Fruit fly (Drosophila melanogaster) whole organism, embryonic: ENCODE data around the gene mxc.

Source experiments
- Antp ChIP-seq: fragments of 200-800 bp; sonication (Bioruptor generic); optimal IDR thresholded peaks from 3 replicates; lab custom pipeline; 2016; ENCODE audit warnings: missing biosample characterization, missing genetic modification characterization
- Bteb2 ChIP-seq: fragments of 200-800 bp; sonication (Bioruptor generic); optimal IDR thresholded peaks from 2 replicates; lab custom pipeline; 2016; ENCODE audit warnings: missing biosample characterization, missing genetic modification characterization
- CG1024 ChIP-seq: fragments of 200-800 bp; sonication (Bioruptor generic); IDR thresholded peaks from 2 replicates; pipeline ENCODE4 v1.3.6; 2022; ENCODE audit warnings: missing biosample characterization, missing genetic modification characterization
- CG10565 ChIP-seq: fragments of 200-800 bp; sonication (Bioruptor generic); optimal IDR thresholded peaks from 3 replicates; lab custom pipeline; 2016; ENCODE audit warnings: missing biosample characterization, mild to moderate bottlenecking, missing genetic modification characterization
- CG12769 ChIP-seq: fragments of 200-800 bp; sonication (Bioruptor generic); optimal IDR thresholded peaks from 2 replicates; lab custom pipeline; 2019; ENCODE audit warnings: missing biosample characterization, mild to moderate bottlenecking, missing genetic modification characterization, moderate library complexity
- CG14965 ChIP-seq: fragments of 200-800 bp; sonication (Bioruptor generic); optimal IDR thresholded peaks from 2 replicates; lab custom pipeline; 2016; ENCODE audit warnings: missing biosample characterization, missing genetic modification characterization, borderline replicate concordance
- CG15269 ChIP-seq: fragments of 200-800 bp; sonication (Bioruptor generic); optimal IDR thresholded peaks from 2 replicates; lab custom pipeline; 2018; ENCODE audit warnings: missing biosample characterization, mild to moderate bottlenecking, missing genetic modification characterization, moderate library complexity
- CG15514 ChIP-seq: fragments of 200-800 bp; sonication (Bioruptor generic); optimal IDR thresholded peaks from 3 replicates; lab custom pipeline; 2017; ENCODE audit warnings: missing biosample characterization, missing genetic modification characterization, mild to moderate bottlenecking, moderate library complexity, missing genetic modification reagents
- CG18476 ChIP-seq: fragments of 200-800 bp; sonication (Bioruptor generic); optimal IDR thresholded peaks from 2 replicates; lab custom pipeline; 2016; ENCODE audit warnings: missing biosample characterization, mild to moderate bottlenecking, missing genetic modification characterization
- CG18764 ChIP-seq: fragments of 200-800 bp; sonication (Bioruptor generic); optimal IDR thresholded peaks from 3 replicates; lab custom pipeline; 2016; ENCODE audit warnings: missing biosample characterization, missing genetic modification characterization
- CG2129 ChIP-seq: fragments of 200-800 bp; sonication (Bioruptor generic); IDR thresholded peaks from 2 replicates; pipeline ENCODE4 v1.3.6; 2022; ENCODE audit warnings: missing biosample characterization, missing genetic modification characterization; ENCODE audit not compliant: partially characterized antibody
- CG3847 ChIP-seq: fragments of 200-800 bp; sonication (Bioruptor generic); IDR thresholded peaks from 2 replicates; pipeline ENCODE4 v1.3.6; 2022; ENCODE audit warnings: missing biosample characterization, missing genetic modification characterization
- CG43689 ChIP-seq: fragments of 200-800 bp; sonication (Bioruptor generic); IDR thresholded peaks from 2 replicates; pipeline ENCODE4 v1.3.6; 2022; ENCODE audit warnings: missing biosample characterization, missing genetic modification characterization
- CG6254 ChIP-seq: fragments of 200-800 bp; sonication (Bioruptor generic); optimal IDR thresholded peaks from 3 replicates; lab custom pipeline; 2017; ENCODE audit warnings: mild to moderate bottlenecking, missing biosample characterization, missing genetic modification reagents, missing genetic modification characterization
- CG6791 ChIP-seq: fragments of 200-800 bp; sonication (Bioruptor generic); IDR thresholded peaks from 3 replicates; pipeline ENCODE4 v1.3.6; 2022; ENCODE audit warnings: missing biosample characterization, missing genetic modification characterization; ENCODE audit not compliant: partially characterized antibody
- CG7372 ChIP-seq: fragments of 200-800 bp; sonication (Bioruptor generic); IDR thresholded peaks from 2 replicates; pipeline ENCODE4 v1.3.6; 2022; ENCODE audit warnings: missing biosample characterization, missing genetic modification characterization
- CG9437 ChIP-seq: fragments of 200-800 bp; sonication (Bioruptor generic); optimal IDR thresholded peaks from 2 replicates; lab custom pipeline; 2018; ENCODE audit warnings: missing biosample characterization, mild to moderate bottlenecking, missing genetic modification characterization
- CG9797 ChIP-seq: fragments of 200-800 bp; sonication (Bioruptor generic); optimal IDR thresholded peaks from 3 replicates; lab custom pipeline; 2018; ENCODE audit warnings: missing biosample characterization, mild to moderate bottlenecking, missing genetic modification characterization
- CG9876 ChIP-seq: fragments of 200-800 bp; sonication (Bioruptor generic); optimal IDR thresholded peaks from 2 replicates; lab custom pipeline; 2016; ENCODE audit warnings: missing biosample characterization, missing genetic modification characterization
- Camta ChIP-seq: fragments of 200-800 bp; sonication (Bioruptor generic); optimal IDR thresholded peaks from 2 replicates; lab custom pipeline; 2016; ENCODE audit warnings: missing biosample characterization, missing genetic modification characterization
- CkIIα-i1 ChIP-seq: fragments of 200-800 bp; sonication (Bioruptor generic); IDR thresholded peaks from 2 replicates; pipeline ENCODE4 v1.3.6; 2022; ENCODE audit warnings: missing biosample characterization, missing genetic modification characterization
- D19A ChIP-seq: fragments of 200-800 bp; optimal IDR thresholded peaks from 3 replicates; lab custom pipeline; 2019; ENCODE audit warnings: missing biosample characterization, mild to moderate bottlenecking, missing genetic modification characterization, moderate library complexity
- Dll ChIP-seq: fragments of 200-800 bp; sonication (Bioruptor generic); IDR thresholded peaks from 4 replicates; pipeline ENCODE4 v1.3.6; 2022; ENCODE audit warnings: missing biosample characterization, missing genetic modification characterization; ENCODE audit not compliant: partially characterized antibody
- ERR ChIP-seq: fragments of 200-800 bp; sonication (Bioruptor generic); optimal IDR thresholded peaks from 2 replicates; lab custom pipeline; 2016; ENCODE audit warnings: missing biosample characterization, missing genetic modification characterization
- HHEX ChIP-seq: fragments of 200-800 bp; sonication (Bioruptor generic); optimal IDR thresholded peaks from 3 replicates; lab custom pipeline; 2017; ENCODE audit warnings: missing biosample characterization, mild to moderate bottlenecking, missing genetic modification characterization, missing genetic modification reagents
- Lim3 ChIP-seq: fragments of 200-800 bp; sonication (Bioruptor generic); IDR thresholded peaks from 2 replicates; pipeline ENCODE4 v1.3.6; 2022; ENCODE audit warnings: missing biosample characterization, missing genetic modification characterization
- Myb ChIP-seq: fragments of 200-800 bp; sonication (Bioruptor generic); optimal IDR thresholded peaks from 2 replicates; lab custom pipeline; 2016; ENCODE audit warnings: missing biosample characterization, missing genetic modification characterization
- NFAT ChIP-seq: fragments of 200-800 bp; sonication (Bioruptor generic); IDR thresholded peaks from 2 replicates; pipeline ENCODE4 v1.3.6; 2022; ENCODE audit warnings: missing biosample characterization, missing genetic modification characterization
- Opbp ChIP-seq: fragments of 200-800 bp; sonication (Bioruptor generic); IDR thresholded peaks from 3 replicates; pipeline ENCODE4 v1.3.6; 2022; ENCODE audit warnings: missing biosample characterization, missing genetic modification characterization; ENCODE audit not compliant: partially characterized antibody
- Pdp1 ChIP-seq, 2 experiments: fragments of 200-800 bp; sonication (Bioruptor generic); optimal IDR thresholded peaks; 3 replicates each; lab custom pipeline; 2016; ENCODE audit warnings: missing biosample characterization in 2 of 2, missing genetic modification characterization in 2 of 2, mild to moderate bottlenecking in 1 of 2, moderate library complexity in 1 of 2
- cg ChIP-seq: fragments of 200-800 bp; sonication (Bioruptor generic); optimal IDR thresholded peaks from 3 replicates; lab custom pipeline; 2019; ENCODE audit warnings: missing biosample characterization, mild to moderate bottlenecking, missing genetic modification characterization, moderate library complexity
- chinmo ChIP-seq: fragments of 200-800 bp; sonication (Bioruptor generic); IDR thresholded peaks from 4 replicates; pipeline ENCODE4 v1.3.6; 2022; ENCODE audit warnings: missing biosample characterization, missing genetic modification characterization; ENCODE audit not compliant: partially characterized antibody
- cwo ChIP-seq: fragments of 200-800 bp; sonication (Bioruptor generic); optimal IDR thresholded peaks from 3 replicates; lab custom pipeline; 2017; ENCODE audit warnings: missing biosample characterization, missing genetic modification characterization, mild to moderate bottlenecking, moderate library complexity, missing genetic modification reagents
- esg ChIP-seq: fragments of 200-800 bp; sonication (Bioruptor generic); conservative IDR thresholded peaks from 2 replicates; pipeline ENCODE4 v1.3.6; 2022; ENCODE audit warnings: missing biosample characterization, missing genetic modification characterization
- ftz-f1 ChIP-seq: fragments of 200-800 bp; sonication (Bioruptor generic); optimal IDR thresholded peaks from 2 replicates; lab custom pipeline; 2016; ENCODE audit warnings: missing biosample characterization, missing genetic modification characterization
- hb ChIP-seq: fragments of 200-800 bp; sonication (Bioruptor generic); IDR thresholded peaks from 3 replicates; pipeline ENCODE4 v1.3.6; 2022; ENCODE audit warnings: missing biosample characterization, missing genetic modification characterization; ENCODE audit not compliant: partially characterized antibody
- ind ChIP-seq: fragments of 200-800 bp; sonication (Bioruptor generic); optimal IDR thresholded peaks from 3 replicates; lab custom pipeline; 2016; ENCODE audit warnings: missing biosample characterization, missing genetic modification characterization
- lab ChIP-seq: fragments of 200-800 bp; sonication (Bioruptor generic); optimal IDR thresholded peaks from 3 replicates; lab custom pipeline; 2017; ENCODE audit warnings: missing biosample characterization, missing genetic modification characterization, mild to moderate bottlenecking, moderate library complexity, missing genetic modification reagents
- lilli ChIP-seq: fragments of 200-800 bp; sonication (Bioruptor generic); optimal IDR thresholded peaks from 3 replicates; lab custom pipeline; 2016; ENCODE audit warnings: missing biosample characterization, missing genetic modification characterization
- lmd ChIP-seq: fragments of 200-800 bp; sonication (Bioruptor generic); IDR thresholded peaks from 2 replicates; pipeline ENCODE4 v1.3.6; 2022; ENCODE audit warnings: missing biosample characterization, missing genetic modification characterization
- mirr ChIP-seq: fragments of 200-800 bp; sonication (Bioruptor generic); optimal IDR thresholded peaks from 3 replicates; lab custom pipeline; 2018; ENCODE audit warnings: missing biosample characterization, mild to moderate bottlenecking, missing genetic modification characterization
- nmo ChIP-seq: fragments of 200-800 bp; sonication (Bioruptor generic); optimal IDR thresholded peaks from 2 replicates; lab custom pipeline; 2018; ENCODE audit warnings: missing biosample characterization, mild to moderate bottlenecking, missing genetic modification characterization, moderate library complexity
- odd ChIP-seq: fragments of 200-800 bp; sonication (Bioruptor generic); optimal IDR thresholded peaks from 2 replicates; lab custom pipeline; 2017; ENCODE audit warnings: missing biosample characterization, mild to moderate bottlenecking, missing genetic modification characterization
- onecut ChIP-seq: fragments of 200-800 bp; sonication (Bioruptor generic); IDR thresholded peaks from 2 replicates; pipeline ENCODE4 v1.3.6; 2022; ENCODE audit warnings: missing biosample characterization, missing genetic modification characterization
- sd ChIP-seq: fragments of 200-800 bp; sonication (Bioruptor generic); optimal IDR thresholded peaks from 3 replicates; lab custom pipeline; 2018; ENCODE audit warnings: missing biosample characterization, mild to moderate bottlenecking, missing genetic modification characterization, moderate library complexity
- tap ChIP-seq: fragments of 200-800 bp; optimal IDR thresholded peaks from 3 replicates; lab custom pipeline; 2019; ENCODE audit warnings: missing biosample characterization, mild to moderate bottlenecking, missing genetic modification characterization, moderate library complexity
- tin ChIP-seq: fragments of 200-800 bp; sonication (Bioruptor generic); optimal IDR thresholded peaks from 3 replicates; lab custom pipeline; 2016; ENCODE audit warnings: missing biosample characterization, missing genetic modification characterization
- tio ChIP-seq: fragments of 200-800 bp; sonication (Bioruptor generic); optimal IDR thresholded peaks from 2 replicates; lab custom pipeline; 2017; ENCODE audit warnings: missing biosample characterization, missing genetic modification characterization, inconsistent platforms
- tna ChIP-seq: fragments of 200-800 bp; sonication (Bioruptor generic); IDR thresholded peaks from 2 replicates; pipeline ENCODE4 v1.3.6; 2022; ENCODE audit warnings: missing biosample characterization, missing genetic modification characterization; ENCODE audit not compliant: partially characterized antibody

The mxc gene

DNA sequence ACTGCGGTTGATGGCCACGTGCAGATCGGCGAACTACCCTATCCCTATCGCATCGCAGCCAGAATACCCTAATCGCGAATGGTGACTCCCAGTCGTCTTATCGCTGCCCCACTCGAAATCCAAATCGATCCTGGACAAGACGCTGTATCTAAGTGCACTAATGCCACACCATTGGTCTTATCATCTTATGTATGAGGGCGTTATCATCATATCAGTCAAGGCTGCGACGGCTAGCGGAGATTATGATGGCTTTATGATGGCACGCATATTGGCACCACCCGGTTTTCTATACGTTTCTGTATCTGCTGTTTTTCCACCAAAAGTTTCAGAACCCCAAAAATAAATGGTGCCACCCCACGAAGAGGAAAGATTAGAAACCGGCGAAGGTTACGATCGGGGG is 43.0 kb downstream of the mxc start (continued):
- no peak for TF ChIP-seq tin (GFP tag; lab: Kevin White, UChicago)
- TF ChIP-seq CG12769 (tag; lab: Kevin White, UChicago), result peak; percentile 2
- TF ChIP-seq Opbp (GFP tag; lab: Robert Waterston, UW), result no peak
- peak; percentile 6 for TF ChIP-seq sd (tag; lab: Kevin White, UChicago)
- peak; percentile 20 for TF ChIP-seq cwo (GFP tag; lab: Kevin White, UChicago)
- TF ChIP-seq ftz-f1 (GFP tag; lab: Kevin White, UChicago), result peak; percentile 74
- peak; percentile 12; the same call in 1 of the 2 replicates for TF ChIP-seq tna
- TF ChIP-seq Pdp1 (GFP tag; optimal IDR thresholded peaks at IDR 0.05; lab: Kevin White, UChicago), result peak in 1 of 2 experiments; percentile 8
- peak; percentile 84; the same call in 2 of the 4 replicates for TF ChIP-seq chinmo
- TF ChIP-seq tio (GFP tag; lab: Kevin White, UChicago), result no peak
- no peak for TF ChIP-seq Lim3 (GFP tag; lab: Robert Waterston, UW)
- no peak for TF ChIP-seq CG9876

DNA sequence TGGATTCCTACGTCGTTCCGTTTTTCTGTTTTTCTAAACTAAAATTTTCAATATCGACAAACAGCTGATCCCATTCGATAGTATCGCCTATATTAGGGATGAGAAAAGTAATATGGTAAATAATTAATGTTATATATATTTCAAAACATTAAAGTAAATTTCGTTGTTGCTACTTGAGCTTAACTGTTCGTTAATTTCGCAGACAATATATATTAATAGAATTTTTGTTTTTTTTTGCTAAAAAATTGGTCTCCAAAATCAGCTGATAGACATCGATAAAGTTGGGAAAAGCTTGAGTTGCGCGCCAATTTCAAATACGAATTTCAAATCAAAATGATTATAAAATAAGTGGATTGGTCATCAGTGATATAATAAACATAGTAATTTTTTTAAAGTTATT is 46.9 kb downstream of the mxc start, which contains the start of gene CG12118:
Gene CG12118, minus strand, starts transcription at position 53 of the 400 bp plus-strand sequence.
- TF ChIP-seq NFAT, result peak; percentile 78
- TF ChIP-seq CG43689, result peak; percentile 45; the same call in 1 of the 2 replicates
- TF ChIP-seq CG15514 (GFP tag; lab: Kevin White, UChicago), result peak; percentile 88
- peak; percentile 38 for TF ChIP-seq tap
- peak; percentile 30 for TF ChIP-seq Myb (GFP tag; lab: Kevin White, UChicago)
- TF ChIP-seq Dll (GFP tag; lab: Robert Waterston, UW), result peak; percentile 97
- peak; percentile 80 for TF ChIP-seq CG3847 (GFP tag; lab: Robert Waterston, UW)
- peak; percentile 80 for TF ChIP-seq ind (GFP tag; lab: Kevin White, UChicago)
- TF ChIP-seq ERR (GFP tag; lab: Kevin White, UChicago), result no peak
- TF ChIP-seq Antp (GFP tag; lab: Kevin White, UChicago), result no peak
- TF ChIP-seq CG9437 (GFP tag; lab: Kevin White, UChicago), result peak; percentile 71
- peak; percentile 70 for TF ChIP-seq CG1024 (GFP tag; lab: Robert Waterston, UW)
- TF ChIP-seq CG18476 (GFP tag; lab: Kevin White, UChicago), result peak; percentile 73
- TF ChIP-seq CG14965 (GFP tag; lab: Kevin White, UChicago), result no peak
- TF ChIP-seq Bteb2 (GFP tag; lab: Kevin White, UChicago), result peak; percentile 76
- peak; percentile 2 for TF ChIP-seq CG9797 (GFP tag; lab: Kevin White, UChicago)
- peak; percentile 63 for TF ChIP-seq D19A (tag; lab: Kevin White, UChicago)
- no peak for TF ChIP-seq Lim3 (GFP tag; lab: Robert Waterston, UW)
- TF ChIP-seq CG6254 (GFP tag; lab: Kevin White, UChicago), result peak; percentile 41
- TF ChIP-seq odd (GFP tag; lab: Kevin White, UChicago), result peak; percentile 43
- TF ChIP-seq lilli, result peak; percentile 82
- TF ChIP-seq cg (GFP tag; lab: Kevin White, UChicago), result no peak
- peak; percentile 84 for TF ChIP-seq hb (GFP tag; lab: Robert Waterston, UW)
- TF ChIP-seq lab (GFP tag; lab: Kevin White, UChicago), result peak; percentile 79
- no peak for TF ChIP-seq CG10565
- TF ChIP-seq CG18764 (GFP tag; lab: Kevin White, UChicago), result peak; percentile 74
- TF ChIP-seq onecut (GFP tag; lab: Robert Waterston, UW), result peak; percentile 14; the same call in 1 of the 2 replicates
- peak; percentile 82 for TF ChIP-seq CG6791 (GFP tag; lab: Robert Waterston, UW)
- peak; percentile 70 for TF ChIP-seq esg (GFP tag; lab: Robert Waterston, UW)
- peak; percentile 14 for TF ChIP-seq Camta
- no peak for TF ChIP-seq mirr
- TF ChIP-seq lmd (GFP tag; lab: Robert Waterston, UW), result peak; percentile 68
- no peak for TF ChIP-seq CkIIα-i1
- TF ChIP-seq HHEX, result peak; percentile 19
- TF ChIP-seq CG15269 (tag; lab: Kevin White, UChicago), result peak; percentile 75
- peak; percentile 84 for TF ChIP-seq CG2129 (GFP tag; lab: Robert Waterston, UW)
- peak; percentile 77 for TF ChIP-seq CG7372 (GFP tag; lab: Robert Waterston, UW)
- TF ChIP-seq nmo (GFP tag; lab: Kevin White, UChicago), result peak; percentile 85
